Worm (Caenorhabditis elegans): ENCODE results near the gene daf-11.

- no peak for TF ChIP-seq nhr-43 (tag; optimal IDR thresholded peaks at IDR 0.05; ENCODE audit: poor library complexity, severe bottlenecking)
- no peak for TF ChIP-seq ceh-82 (tag; optimal IDR thresholded peaks at IDR 0.05)
Measured at ce11 chrV:11733460-11733859, 7.6 kb upstream of the daf-11 start, which contains the start of gene npp-22.
